Worm (Caenorhabditis elegans): ENCODE results near the gene C06E1.11.

DNA sequence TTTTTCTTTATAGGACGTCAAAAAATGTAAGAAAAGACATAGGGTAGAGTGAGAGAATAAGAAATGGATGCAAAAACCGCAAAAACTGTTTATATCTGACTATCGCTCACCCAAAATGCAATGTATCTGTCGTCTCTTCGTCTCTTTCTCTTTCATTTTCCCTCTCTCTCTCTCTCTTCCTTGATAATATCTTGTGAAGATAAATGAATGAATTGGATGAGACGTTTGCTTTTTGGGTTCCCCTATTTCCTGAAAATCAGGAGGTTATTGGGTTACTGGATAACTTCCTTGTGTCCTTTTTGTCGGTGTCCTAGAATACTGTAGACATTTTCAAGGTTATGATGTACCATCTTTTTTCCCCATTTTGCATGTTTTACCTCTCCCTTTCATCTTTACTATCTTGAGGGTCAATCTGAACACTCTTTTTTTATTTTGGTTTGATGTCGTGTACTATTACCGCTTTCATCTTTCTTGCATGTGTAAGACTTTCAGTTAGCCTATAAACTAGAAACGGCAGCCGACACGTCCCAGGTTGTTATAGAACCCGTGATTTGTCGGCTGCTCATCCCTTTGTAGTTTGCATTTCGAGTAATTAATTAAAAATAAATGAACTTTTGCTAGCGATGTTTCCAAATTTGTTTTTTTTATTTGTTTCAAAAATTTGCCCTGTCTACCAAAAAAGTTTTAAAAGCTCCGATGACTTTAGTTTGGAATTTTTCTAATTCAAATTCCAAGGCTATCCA lies 41.0 kb downstream of the C06E1.11 start:
- no peak for TF ChIP-seq ztf-11 (tag; optimal IDR thresholded peaks at IDR 0.05)
- no peak for TF ChIP-seq fos-1 (tag; optimal IDR thresholded peaks at IDR 0.05)
- TF ChIP-seq mdl-1 (tag; optimal IDR thresholded peaks at IDR 0.05) = no peak
- TF ChIP-seq lin-39 (tag; optimal IDR thresholded peaks at IDR 0.05) = no peak
- no peak for TF ChIP-seq nhr-11 (tag; optimal IDR thresholded peaks at IDR 0.05)
- no peak for TF ChIP-seq ceh-82 (tag; optimal IDR thresholded peaks at IDR 0.05)
- peak; percentile 47 for TF ChIP-seq nhr-25 (tag; optimal IDR thresholded peaks at IDR 0.05)
- no peak for TF ChIP-seq F13H6.1 (tag; optimal IDR thresholded peaks at IDR 0.05)
- no peak for TF ChIP-seq skn-1 (tag; optimal IDR thresholded peaks at IDR 0.05)
- no peak for TF ChIP-seq alr-1 (tag; optimal IDR thresholded peaks at IDR 0.05)
- TF ChIP-seq ama-1 (optimal IDR thresholded peaks at IDR 0.05) = no peak
- peak; percentile 84 for TF ChIP-seq snpc-4 (tag; optimal IDR thresholded peaks at IDR 0.05)
- TF ChIP-seq ztf-4 (tag; optimal IDR thresholded peaks at IDR 0.05) = no peak

Data from whole organism, L2 larva.